Fruit fly (Drosophila melanogaster) Kc167 (cell line): ENCODE measurements around the gene CG32152.

Experiments used
- Myc ChIP-seq: fragments of >200 bp; optimal IDR thresholded peaks from 2 replicates; lab custom pipeline; 2017; ENCODE audit warnings: missing external identifiers
- Sin3A ChIP-seq: fragments of >200 bp; optimal IDR thresholded peaks from 2 replicates; lab custom pipeline; 2018; ENCODE audit warnings: missing external identifiers
- h ChIP-seq: fragments of >200 bp; optimal IDR thresholded peaks from 3 replicates; lab custom pipeline; 2018; ENCODE audit warnings: missing external identifiers
- psq ChIP-seq: fragments of >200 bp; optimal IDR thresholded peaks from 2 replicates; lab custom pipeline; 2017; ENCODE audit warnings: missing external identifiers
- ttk ChIP-seq: sonication (Bioruptor generic); optimal IDR thresholded peaks from 2 replicates; lab custom pipeline; 2017; ENCODE audit warnings: missing external identifiers

DNA sequence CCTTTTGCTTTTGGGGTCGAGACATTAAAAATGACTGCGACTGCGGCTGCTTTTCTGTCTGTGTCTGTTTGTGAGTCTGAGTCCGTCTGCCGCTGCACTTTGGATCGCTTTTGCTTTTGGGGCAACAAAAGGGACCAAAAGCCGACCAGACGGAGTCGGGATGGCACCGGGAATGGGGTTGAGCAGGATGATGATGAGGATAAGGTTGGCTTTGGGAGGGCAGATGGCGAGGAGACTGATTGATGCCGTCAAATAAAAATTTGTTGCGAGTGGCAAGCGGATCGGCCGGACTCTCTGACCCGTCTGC, 46.0 kb upstream of the CG32152 start:
- TF ChIP-seq Myc (lab: Kevin White, UChicago) (no peak), ttk (lab: Kevin White, UChicago) (no peak), h (lab: Kevin White, UChicago) (no peak), Sin3A (lab: Kevin White, UChicago) (no peak), psq (lab: Kevin White, UChicago) (no peak)
